Fruit fly (Drosophila melanogaster) S2 (cell line): ENCODE data around the gene CG10553.

ENCODE experiments used
- CG8478 ChIP-seq: fragments of >200 bp; optimal IDR thresholded peaks from 2 replicates; lab custom pipeline; 2018
- CTCF ChIP-seq, 2 experiments: fragments of >200 bp; optimal IDR thresholded peaks; 2 replicates each; lab custom pipeline; 2018

DNA sequence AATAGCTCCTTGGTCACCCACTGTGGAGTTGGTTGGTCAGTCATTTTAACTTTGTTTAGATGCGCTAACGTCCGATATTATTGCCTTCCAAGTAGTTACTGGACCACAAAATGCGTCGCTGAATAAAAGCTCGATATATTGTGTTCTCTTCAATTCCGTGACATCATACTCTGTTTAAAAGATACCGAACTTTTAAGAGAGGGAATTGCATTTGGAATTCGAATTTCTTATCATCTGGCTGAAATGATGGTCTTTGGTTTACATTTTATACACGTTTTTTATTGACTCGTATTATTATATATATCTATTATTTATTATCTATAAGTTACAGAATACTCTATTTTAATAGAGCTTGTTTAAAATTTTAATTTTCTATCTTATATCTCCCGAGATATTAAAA, 13.2 kb upstream of the CG10553 start, which contains the start of gene CHKov2:
- TF ChIP-seq CG8478 (lab: Kevin White, UChicago) (no peak), CTCF (optimal IDR thresholded peaks at IDR 0.05; lab: Kevin White, UChicago) (no peak)
